Worm (Caenorhabditis elegans) whole organism, young adult: ENCODE data around the gene F28A10.13.

Source experiments
- C06A6.2 ChIP-seq: fragments of 200-800 bp; sonication (Bioruptor generic); conservative IDR thresholded peaks from 2 replicates; pipeline ENCODE4 v1.3.6; 2022; ENCODE audit warnings: missing genetic modification characterization, missing compliant biosample characterization
- C17E4.6 ChIP-seq: fragments of 200-800 bp; sonication (Bioruptor generic); IDR thresholded peaks from 2 replicates; pipeline ENCODE4 v1.3.6; 2022; ENCODE audit warnings: missing genetic modification reagents, missing genetic modification characterization, missing compliant biosample characterization
- F23B12.7 ChIP-seq: sonication (generic microtip); optimal IDR thresholded peaks from 2 replicates; lab custom pipeline; 2017; ENCODE audit warnings: missing genetic modification characterization, mild to moderate bottlenecking, missing compliant biosample characterization, antibody characterized with exemption, moderate library complexity; ENCODE audit not compliant: insufficient read depth
- F37B4.10 ChIP-seq: fragments of 200-800 bp; sonication (Bioruptor generic); IDR thresholded peaks from 2 replicates; pipeline ENCODE4 v1.3.6; 2022; ENCODE audit warnings: missing genetic modification characterization, missing compliant biosample characterization
- F57C9.4 ChIP-seq: sonication (generic microtip); optimal IDR thresholded peaks from 2 replicates; lab custom pipeline; 2017; ENCODE audit warnings: mild to moderate bottlenecking, missing genetic modification characterization, missing compliant biosample characterization
- K11D2.4 ChIP-seq: fragments of 200-800 bp; sonication (Bioruptor generic); IDR thresholded peaks from 2 replicates; pipeline ENCODE4 v1.3.6; 2022; ENCODE audit warnings: missing genetic modification reagents, missing genetic modification characterization, missing compliant biosample characterization
- Y56A3A.18 ChIP-seq: fragments of 200-800 bp; sonication (Bioruptor generic); IDR thresholded peaks from 2 replicates; pipeline ENCODE4 v1.3.6; 2022; ENCODE audit warnings: missing genetic modification reagents, missing genetic modification characterization, missing compliant biosample characterization
- Y95B8A.8 ChIP-seq: fragments of 200-800 bp; sonication (Bioruptor generic); IDR thresholded peaks from 2 replicates; pipeline ENCODE4 v1.3.6; 2022; ENCODE audit warnings: missing genetic modification reagents, missing genetic modification characterization, missing compliant biosample characterization
- ZK185.1 ChIP-seq: sonication (generic microtip); optimal IDR thresholded peaks from 2 replicates; lab custom pipeline; 2016; ENCODE audit warnings: mild to moderate bottlenecking, missing genetic modification characterization, missing compliant biosample characterization; ENCODE audit not compliant: poor library complexity, severe bottlenecking
- aptf-2 ChIP-seq: fragments of 200-800 bp; sonication (Bioruptor generic); conservative IDR thresholded peaks from 2 replicates; pipeline ENCODE4 v1.3.6; 2022; ENCODE audit warnings: missing genetic modification reagents, missing genetic modification characterization, missing compliant biosample characterization
- aptf-3 ChIP-seq: fragments of 200-800 bp; sonication (Bioruptor generic); IDR thresholded peaks from 2 replicates; pipeline ENCODE4 v1.3.6; 2022; ENCODE audit warnings: missing genetic modification characterization, missing compliant biosample characterization
- atf-7 ChIP-seq: sonication (generic microtip); optimal IDR thresholded peaks from 2 replicates; lab custom pipeline; 2017; ENCODE audit warnings: mild to moderate bottlenecking, missing genetic modification characterization, missing compliant biosample characterization
- attf-5 ChIP-seq: fragments of 200-800 bp; sonication (Bioruptor generic); optimal IDR thresholded peaks from 2 replicates; lab custom pipeline; 2018; ENCODE audit warnings: mild to moderate bottlenecking, missing genetic modification characterization, missing compliant biosample characterization
- attf-6 ChIP-seq: fragments of 200-800 bp; sonication (Bioruptor generic); IDR thresholded peaks from 2 replicates; pipeline ENCODE4 v1.3.6; 2022; ENCODE audit warnings: missing genetic modification reagents, missing genetic modification characterization, missing compliant biosample characterization
- cebp-2 ChIP-seq: fragments of 200-800 bp; sonication (Bioruptor generic); IDR thresholded peaks from 2 replicates; pipeline ENCODE4 v1.3.6; 2022; ENCODE audit warnings: missing genetic modification characterization, missing compliant biosample characterization
- ceh-100 ChIP-seq: fragments of 200-800 bp; sonication (Bioruptor generic); IDR thresholded peaks from 2 replicates; pipeline ENCODE4 v1.3.6; 2022; ENCODE audit warnings: missing genetic modification reagents, missing genetic modification characterization, missing compliant biosample characterization
- ceh-40 ChIP-seq: fragments of 200-800 bp; sonication (Bioruptor generic); IDR thresholded peaks from 2 replicates; pipeline ENCODE4 v1.3.6; 2022; ENCODE audit warnings: missing genetic modification characterization, missing compliant biosample characterization
- ceh-91 ChIP-seq: fragments of 200-800 bp; sonication (Bioruptor generic); IDR thresholded peaks from 2 replicates; pipeline ENCODE4 v1.3.6; 2022; ENCODE audit warnings: missing genetic modification reagents, missing genetic modification characterization, missing compliant biosample characterization
- die-1 ChIP-seq: sonication (generic microtip); optimal IDR thresholded peaks from 2 replicates; lab custom pipeline; 2016; ENCODE audit warnings: missing genotype, mild to moderate bottlenecking, missing genetic modification characterization, missing compliant biosample characterization
- dpl-1 ChIP-seq: fragments of 150-350 bp; optimal IDR thresholded peaks from 2 replicates; lab custom pipeline; 2014; ENCODE audit warnings: missing biosample characterization, missing genetic modification reagents, missing genetic modification characterization
- egl-18 ChIP-seq: fragments of 200-800 bp; sonication (Bioruptor generic); IDR thresholded peaks from 2 replicates; pipeline ENCODE4 v1.3.6; 2022; ENCODE audit warnings: missing genetic modification reagents, missing genetic modification characterization, missing compliant biosample characterization
- ets-4 ChIP-seq: fragments of 200-800 bp; sonication (Bioruptor generic); optimal IDR thresholded peaks from 2 replicates; lab custom pipeline; 2018; ENCODE audit warnings: mild to moderate bottlenecking, missing genetic modification characterization, missing compliant biosample characterization
- hrde-1 ChIP-seq: sonication (generic microtip); optimal IDR thresholded peaks from 2 replicates; lab custom pipeline; 2016; ENCODE audit warnings: missing genetic modification characterization, mild to moderate bottlenecking, missing compliant biosample characterization, moderate library complexity, missing genotype, missing genetic modification reagents, borderline replicate concordance
- let-526 ChIP-seq: fragments of 200-800 bp; sonication (Bioruptor generic); IDR thresholded peaks from 2 replicates; pipeline ENCODE4 v1.3.6; 2022; ENCODE audit warnings: missing genetic modification reagents, missing genetic modification characterization, missing compliant biosample characterization
- let-607 ChIP-seq, 2 experiments: fragments of 200-800 bp in 1 of 2; sonication (Bioruptor generic) in 1 of 2; sonication (generic microtip) in 1 of 2; optimal IDR thresholded peaks; 2 replicates each; lab custom pipeline; 2016 to 2018; ENCODE audit warnings: mild to moderate bottlenecking in 2 of 2, missing compliant biosample characterization in 2 of 2, missing genetic modification characterization in 2 of 2, moderate library complexity in 2 of 2, missing genotype in 1 of 2
- madf-8 ChIP-seq: fragments of 200-800 bp; sonication (Bioruptor generic); conservative IDR thresholded peaks from 2 replicates; pipeline ENCODE4 v1.3.6; 2022; ENCODE audit warnings: missing genetic modification reagents, missing genetic modification characterization, missing compliant biosample characterization
- mes-4 ChIP-seq: sonication (generic microtip); optimal IDR thresholded peaks from 2 replicates; lab custom pipeline; 2016; ENCODE audit warnings: missing genotype, missing genetic modification characterization, missing compliant biosample characterization
- nfya-1 ChIP-seq: sonication (generic microtip); optimal IDR thresholded peaks from 2 replicates; lab custom pipeline; 2017; ENCODE audit warnings: antibody characterized with exemption, missing compliant biosample characterization, missing genetic modification characterization, borderline replicate concordance; ENCODE audit not compliant: insufficient read depth
- nfyb-1 ChIP-seq: fragments of 200-800 bp; sonication (Bioruptor generic); IDR thresholded peaks from 2 replicates; pipeline ENCODE4 v1.3.6; 2022; ENCODE audit warnings: missing genetic modification reagents, missing genetic modification characterization, missing compliant biosample characterization
- nhr-120 ChIP-seq: fragments of 200-800 bp; sonication (Bioruptor generic); IDR thresholded peaks from 2 replicates; pipeline ENCODE4 v1.3.6; 2022; ENCODE audit warnings: missing genetic modification characterization, missing compliant biosample characterization
- nhr-179 ChIP-seq: sonication (generic microtip); optimal IDR thresholded peaks from 2 replicates; lab custom pipeline; 2016; ENCODE audit warnings: mild to moderate bottlenecking, missing genetic modification characterization, missing compliant biosample characterization
- nhr-27 ChIP-seq: fragments of 200-800 bp; sonication (Bioruptor generic); optimal IDR thresholded peaks from 2 replicates; lab custom pipeline; 2018; ENCODE audit warnings: mild to moderate bottlenecking, missing genetic modification characterization, moderate library complexity, missing compliant biosample characterization
- nhr-80 ChIP-seq: sonication (generic microtip); optimal IDR thresholded peaks from 2 replicates; lab custom pipeline; 2016; ENCODE audit warnings: missing genetic modification characterization, missing compliant biosample characterization
- rpc-1 ChIP-seq, 2 experiments: fragments of 150-350 bp in 1 of 2; sonication (generic microtip) in 1 of 2; optimal IDR thresholded peaks; 2 replicates each; lab custom pipeline; 2014 to 2018; ENCODE audit warnings: missing biosample characterization in 1 of 2, missing genetic modification characterization in 1 of 2, missing genetic modification reagents in 1 of 2, missing genotype in 1 of 2
- sdz-38 ChIP-seq: sonication (generic microtip); optimal IDR thresholded peaks from 2 replicates; lab custom pipeline; 2016; ENCODE audit warnings: missing genotype, missing genetic modification characterization, missing compliant biosample characterization
- sea-2 ChIP-seq: fragments of 200-800 bp; sonication (Bioruptor generic); IDR thresholded peaks from 2 replicates; pipeline ENCODE4 v1.3.6; 2022; ENCODE audit warnings: missing genetic modification characterization, missing compliant biosample characterization
- snpc-1.3 ChIP-seq: sonication (generic microtip); optimal IDR thresholded peaks from 2 replicates; lab custom pipeline; 2017; ENCODE audit warnings: missing genetic modification characterization, mild to moderate bottlenecking, missing compliant biosample characterization, antibody characterized with exemption, moderate library complexity, missing genotype, missing genetic modification reagents; ENCODE audit not compliant: insufficient read depth
- snpc-4 ChIP-seq, 5 experiments: fragments of 150-350 bp in 1 of 5; sonication (generic microtip) in 4 of 5; optimal IDR thresholded peaks; 2 replicates each; lab custom pipeline; 2014 to 2018; ENCODE audit warnings: missing genetic modification characterization in 5 of 5, missing biosample characterization in 3 of 5, antibody characterized with exemption in 2 of 5, mild to moderate bottlenecking in 2 of 5, missing compliant biosample characterization in 2 of 5, missing genotype in 2 of 5, moderate library complexity in 2 of 5, missing genetic modification reagents in 1 of 5
- somi-1 ChIP-seq: fragments of 200-800 bp; sonication (Bioruptor generic); optimal IDR thresholded peaks from 2 replicates; lab custom pipeline; 2018; ENCODE audit warnings: mild to moderate bottlenecking, missing genetic modification characterization, missing compliant biosample characterization
- tbx-9 ChIP-seq: sonication (generic microtip); optimal IDR thresholded peaks from 2 replicates; lab custom pipeline; 2016; ENCODE audit warnings: borderline replicate concordance, missing genetic modification characterization, inconsistent platforms, missing compliant biosample characterization
- tlf-1 ChIP-seq: fragments of 200-800 bp; sonication (Bioruptor generic); optimal IDR thresholded peaks from 2 replicates; lab custom pipeline; 2018; ENCODE audit warnings: mild to moderate bottlenecking, missing genetic modification characterization, missing compliant biosample characterization
- unc-130 ChIP-seq: sonication (generic microtip); optimal IDR thresholded peaks from 2 replicates; lab custom pipeline; 2016; ENCODE audit warnings: missing genetic modification reagents, missing genetic modification characterization, missing compliant biosample characterization
- xnd-1 ChIP-seq: sonication (generic microtip); optimal IDR thresholded peaks from 2 replicates; lab custom pipeline; 2016; ENCODE audit warnings: missing genotype, missing genetic modification reagents, missing genetic modification characterization, missing compliant biosample characterization
- zfh-2 ChIP-seq: fragments of 200-800 bp; sonication (Bioruptor generic); conservative IDR thresholded peaks from 2 replicates; pipeline ENCODE4 v1.3.6; 2022; ENCODE audit warnings: missing genetic modification reagents, missing genetic modification characterization, missing compliant biosample characterization
- zim-3 ChIP-seq: sonication (generic microtip); optimal IDR thresholded peaks from 2 replicates; lab custom pipeline; 2017; ENCODE audit warnings: mild to moderate bottlenecking, missing genetic modification characterization, moderate library complexity, missing compliant biosample characterization
- ztf-25 ChIP-seq: fragments of 200-800 bp; sonication (Bioruptor generic); IDR thresholded peaks from 2 replicates; pipeline ENCODE4 v1.3.6; 2022; ENCODE audit warnings: missing genetic modification reagents, missing genetic modification characterization, missing compliant biosample characterization
- ztf-3 ChIP-seq: fragments of 200-800 bp; sonication (Bioruptor generic); optimal IDR thresholded peaks from 2 replicates; lab custom pipeline; 2018; ENCODE audit warnings: mild to moderate bottlenecking, missing genetic modification characterization, missing compliant biosample characterization
- ztf-6 ChIP-seq: fragments of 200-800 bp; sonication (Bioruptor generic); IDR thresholded peaks from 2 replicates; pipeline ENCODE4 v1.3.6; 2022; ENCODE audit warnings: missing genetic modification reagents, missing genetic modification characterization, missing compliant biosample characterization

The F28A10.13 gene

ce11 chrII:848519-848918 is at the start of gene F28A10.13, which contains the start of gene acdh-9:
TSS of gene F28A10.13 (plus strand) at chrII:848812.
TSS of gene acdh-9 (minus strand) at chrII:848603.
- TF ChIP-seq aptf-3 (no peak), let-607 (tag; optimal IDR thresholded peaks at IDR 0.05; lab: Kevin White, UChicago) (no peak), ZK185.1 (tag; lab: Kevin White, UChicago) (no peak), F37B4.10 (GFP tag; lab: Robert Waterston, UW) (no peak), snpc-1.3 (no peak), tbx-9 (tag; lab: Kevin White, UChicago) (no peak), attf-5 (GFP tag; lab: Kevin White, UChicago) (peak; percentile 57), ceh-91 (no peak), atf-7 (tag; lab: Kevin White, UChicago) (no peak), xnd-1 (tag; lab: Kevin White, UChicago) (no peak), aptf-2 (GFP tag; lab: Robert Waterston, UW) (no peak), nhr-120 (no peak), unc-130 (GFP tag; lab: Kevin White, UChicago) (no peak), ztf-6 (GFP tag; lab: Robert Waterston, UW) (no peak), sdz-38 (tag; lab: Kevin White, UChicago) (no peak), cebp-2 (no peak), K11D2.4 (GFP tag; lab: Robert Waterston, UW) (peak; percentile 31; the same call in 1 of the 2 replicates), somi-1 (GFP tag; lab: Kevin White, UChicago) (no peak), zfh-2 (GFP tag; lab: Robert Waterston, UW) (no peak), tlf-1 (GFP tag; lab: Kevin White, UChicago) (peak; percentile 15), C06A6.2 (GFP tag; lab: Robert Waterston, UW) (no peak), nfya-1 (tag; lab: Kevin White, UChicago) (no peak), ceh-100 (GFP tag; lab: Robert Waterston, UW) (no peak), nhr-27 (tag; lab: Kevin White, UChicago) (no peak), F57C9.4 (tag; lab: Kevin White, UChicago) (no peak), ztf-3 (no peak), attf-6 (GFP tag; lab: Robert Waterston, UW) (no peak), ceh-40 (GFP tag; lab: Robert Waterston, UW) (no peak), nhr-80 (tag; lab: Kevin White, UChicago) (peak; percentile 74), madf-8 (GFP tag; lab: Robert Waterston, UW) (no peak), ets-4 (GFP tag; lab: Kevin White, UChicago) (no peak), Y56A3A.18 (GFP tag; lab: Robert Waterston, UW) (no peak), C17E4.6 (GFP tag; lab: Robert Waterston, UW) (no peak), zim-3 (tag; lab: Kevin White, UChicago) (no peak), dpl-1 (no peak), mes-4 (tag; lab: Kevin White, UChicago) (no peak), nfyb-1 (GFP tag; lab: Robert Waterston, UW) (0 out of 2 replicates have a peak, but pooled peaks have one; percentile 52), rpc-1 (optimal IDR thresholded peaks at IDR 0.05; lab: Kevin White, UChicago) (no peak), rpc-1 (tag; optimal IDR thresholded peaks at IDR 0.05; lab: Kevin White, UChicago) (no peak), ztf-25 (GFP tag; lab: Robert Waterston, UW) (no peak), sea-2 (no peak), hrde-1 (tag; lab: Kevin White, UChicago) (no peak), let-526 (0 out of 2 replicates have a peak, but pooled peaks have one; percentile 55), egl-18 (GFP tag; lab: Robert Waterston, UW) (no peak), snpc-4 (GFP tag; optimal IDR thresholded peaks at IDR 0.05; lab: Kevin White, UChicago) (no peak), snpc-4 (tag; optimal IDR thresholded peaks at IDR 0.05; lab: Kevin White, UChicago) (no peak), Y95B8A.8 (GFP tag; lab: Robert Waterston, UW) (no peak), F23B12.7 (tag; lab: Kevin White, UChicago) (no peak), die-1 (tag; lab: Kevin White, UChicago) (no peak), nhr-179 (tag; lab: Kevin White, UChicago) (no peak)
